Fruit fly (Drosophila melanogaster) ovary, adult (tissue): ENCODE measurements around the gene C3G.

ENCODE experiments used
- CG17801 ChIP-seq: fragments of 200-800 bp; optimal IDR thresholded peaks from 2 replicates; lab custom pipeline; 2019; ENCODE audit warnings: missing biosample characterization, mild to moderate bottlenecking, missing genetic modification characterization, moderate library complexity; ENCODE audit not compliant: partially characterized antibody

Gene C3G

DNA sequence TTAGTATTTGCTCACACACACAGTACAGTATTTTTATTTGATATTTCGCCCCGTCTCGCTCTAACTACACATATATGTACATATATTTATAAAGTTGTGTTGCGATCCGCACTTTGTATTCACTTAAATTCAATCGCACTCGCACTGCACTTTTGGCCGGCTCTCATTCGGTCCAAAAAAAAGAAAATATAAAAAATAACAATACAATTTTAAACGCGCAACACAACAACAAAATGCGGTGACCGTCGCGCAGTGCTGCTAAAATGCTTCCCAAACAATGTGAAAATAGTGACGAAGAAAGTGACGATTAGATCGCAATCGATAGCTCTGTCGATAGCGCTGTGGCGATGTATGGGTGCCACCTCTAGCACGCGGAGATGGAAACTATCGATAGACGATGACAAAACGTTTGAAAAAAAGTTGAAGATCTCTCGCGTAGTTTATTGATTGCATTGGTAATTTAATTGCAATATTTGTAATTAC is at the start of gene C3G, which contains the start of gene pod1:
Gene C3G, minus strand, starts transcription at position 282 of the 483 bp plus-strand sequence.
Gene pod1, plus strand, starts transcription at position 373 of the 483 bp plus-strand sequence.
- TF ChIP-seq CG17801 (GFP tag; lab: Kevin White, UChicago): peak; percentile 59

DNA sequence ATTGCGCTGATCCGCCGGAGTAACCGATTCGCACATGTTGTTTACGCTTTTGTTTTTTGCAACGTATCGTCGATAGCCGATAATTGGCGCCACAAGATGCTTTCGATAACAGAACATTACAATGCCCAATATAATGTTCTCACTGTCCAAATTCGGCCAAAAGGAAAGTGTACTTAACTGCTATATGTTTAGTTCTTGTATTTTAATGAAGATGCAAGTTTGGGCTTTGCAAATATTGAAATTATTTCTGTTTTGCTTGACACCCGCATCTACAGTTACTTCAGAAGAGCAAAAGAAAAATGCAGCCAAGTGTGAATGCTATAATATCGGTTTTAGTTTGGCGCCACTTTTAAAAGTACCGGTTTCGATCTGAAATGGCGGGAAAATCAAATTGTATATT is 49.2 kb upstream of the C3G start:
- TF ChIP-seq CG17801 (GFP tag; lab: Kevin White, UChicago): peak; percentile 93

DNA sequence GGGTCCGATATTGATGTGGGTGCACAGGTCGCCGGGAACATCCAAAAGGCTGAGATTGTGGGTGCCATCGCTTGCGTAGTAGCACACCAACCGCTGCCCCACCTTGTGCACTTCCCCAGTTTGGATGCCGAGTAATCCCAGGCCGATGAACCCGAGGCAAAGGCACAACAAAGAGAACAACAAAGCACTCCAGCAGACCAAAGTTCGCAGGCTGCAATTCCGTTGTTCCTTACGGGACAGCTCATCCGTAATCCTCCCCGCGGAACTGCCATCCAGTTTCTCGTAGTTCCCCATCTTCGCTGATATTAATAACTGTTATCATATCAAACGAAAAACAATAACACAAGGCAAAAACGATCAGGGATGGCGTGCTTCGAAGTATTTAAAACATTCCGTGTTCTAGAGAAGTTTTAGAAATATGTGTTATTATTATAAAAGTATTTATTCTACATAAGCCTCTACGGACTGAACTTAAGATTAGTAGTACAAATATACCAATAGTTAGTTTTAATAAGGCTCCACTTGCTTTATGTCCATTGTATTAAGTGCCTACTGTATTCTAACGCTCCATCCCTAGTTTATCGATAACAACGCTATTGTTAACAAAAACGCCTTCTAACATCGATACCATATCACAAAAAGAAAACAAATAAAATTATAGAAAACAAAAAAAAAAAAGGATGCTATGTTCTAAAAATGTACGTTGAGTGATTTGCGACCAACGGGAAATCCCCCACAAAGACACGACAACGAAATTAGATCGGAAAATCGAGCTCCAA is 46.0 kb upstream of the C3G start, which contains the start of the genes Cht11 and CG4558:
Gene Cht11, minus strand, starts transcription at position 340 of the 779 bp plus-strand sequence.
Gene CG4558, plus strand, starts transcription at position 593 of the 779 bp plus-strand sequence.
- peak; percentile 97 for TF ChIP-seq CG17801 (GFP tag; lab: Kevin White, UChicago)

dm6 chrX:6843841-6844440 is 40.5 kb upstream of the C3G start, which contains the start of the genes CG14435 and Tmf:
Gene CG14435 (minus strand): TSS chrX:6843921.
Gene Tmf (plus strand): TSS chrX:6844341.
- TF ChIP-seq CG17801 (GFP tag; lab: Kevin White, UChicago): peak; percentile 86

DNA sequence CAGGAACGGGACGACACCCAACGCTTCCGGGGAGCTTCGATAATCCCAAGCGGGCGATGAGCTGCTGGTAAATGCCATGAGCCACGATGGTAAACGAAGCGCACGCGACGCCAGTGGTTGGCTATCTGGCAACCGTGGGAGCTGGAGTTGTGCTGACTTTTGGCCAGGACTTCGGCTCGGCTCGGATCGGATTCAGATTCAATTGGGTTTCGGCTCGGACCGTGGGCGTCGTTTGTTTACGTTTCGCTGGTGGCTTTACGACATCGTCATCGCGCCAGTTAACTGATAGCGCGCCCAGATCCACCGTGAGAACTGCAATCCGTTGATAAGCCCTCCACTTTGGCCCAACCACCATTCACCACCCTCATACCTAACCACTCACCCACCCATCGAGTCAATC is 29.2 kb upstream of the C3G start, which contains the start of gene mAChR-C:
Gene mAChR-C, minus strand, starts transcription at position 101 of the 400 bp plus-strand sequence.
- TF ChIP-seq CG17801 (GFP tag; lab: Kevin White, UChicago): no peak

dm6 chrX:6824203-6824602 is 20.8 kb upstream of the C3G start, which contains the start of gene nonC:
Gene nonC (plus strand): TSS chrX:6824496.
- TF ChIP-seq CG17801 (GFP tag; lab: Kevin White, UChicago): peak; percentile 57

- TF ChIP-seq CG17801 (GFP tag; lab: Kevin White, UChicago): no peak
Observed at dm6 chrX:6822904-6823303, 19.5 kb upstream of the C3G start, which contains the start of gene Atx-1. Gene Atx-1 (plus strand): TSS chrX:6823204.

- peak; percentile 3 for TF ChIP-seq CG17801 (GFP tag; lab: Kevin White, UChicago)
Observed at dm6 chrX:6820703-6821102, 17.3 kb upstream of the C3G start, which contains the start of the genes Nf-YC and xit. Gene Nf-YC (minus strand): TSS chrX:6820919. Gene xit (plus strand): TSS chrX:6821016.

DNA sequence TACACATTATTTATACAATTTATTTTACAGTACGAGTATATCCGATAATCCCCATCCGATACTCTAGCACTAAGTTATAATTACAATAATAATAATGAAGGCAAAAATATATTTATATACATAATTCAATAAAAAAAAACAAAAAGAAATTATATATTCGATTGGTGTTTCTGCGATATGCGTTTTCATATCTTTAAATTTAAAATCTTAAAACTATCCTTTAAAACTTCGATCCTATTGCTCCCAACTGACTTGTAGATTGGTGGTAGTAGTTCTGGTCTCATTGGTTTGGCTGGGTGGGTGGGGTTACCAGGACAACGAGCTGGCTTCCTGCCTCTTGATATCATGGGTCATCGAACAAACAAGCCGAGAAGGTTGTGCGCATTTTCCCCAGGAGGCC is 10.3 kb upstream of the C3G start, which contains the start of gene iav:
Gene iav, plus strand, starts transcription at position 301 of the 400 bp plus-strand sequence.
- no peak for TF ChIP-seq CG17801 (GFP tag; lab: Kevin White, UChicago)

- TF ChIP-seq CG17801 (GFP tag; lab: Kevin White, UChicago): no peak
Observed at dm6 chrX:6805404-6805803, 2.0 kb upstream of the C3G start.

- peak; percentile 80 for TF ChIP-seq CG17801 (GFP tag; lab: Kevin White, UChicago)
Observed at dm6 chrX:6804485-6805295, 1.3 kb upstream of the C3G start.

- TF ChIP-seq CG17801 (GFP tag; lab: Kevin White, UChicago): no peak
Observed at dm6 chrX:6803880-6804484, 589 bp upstream of the C3G start.

DNA sequence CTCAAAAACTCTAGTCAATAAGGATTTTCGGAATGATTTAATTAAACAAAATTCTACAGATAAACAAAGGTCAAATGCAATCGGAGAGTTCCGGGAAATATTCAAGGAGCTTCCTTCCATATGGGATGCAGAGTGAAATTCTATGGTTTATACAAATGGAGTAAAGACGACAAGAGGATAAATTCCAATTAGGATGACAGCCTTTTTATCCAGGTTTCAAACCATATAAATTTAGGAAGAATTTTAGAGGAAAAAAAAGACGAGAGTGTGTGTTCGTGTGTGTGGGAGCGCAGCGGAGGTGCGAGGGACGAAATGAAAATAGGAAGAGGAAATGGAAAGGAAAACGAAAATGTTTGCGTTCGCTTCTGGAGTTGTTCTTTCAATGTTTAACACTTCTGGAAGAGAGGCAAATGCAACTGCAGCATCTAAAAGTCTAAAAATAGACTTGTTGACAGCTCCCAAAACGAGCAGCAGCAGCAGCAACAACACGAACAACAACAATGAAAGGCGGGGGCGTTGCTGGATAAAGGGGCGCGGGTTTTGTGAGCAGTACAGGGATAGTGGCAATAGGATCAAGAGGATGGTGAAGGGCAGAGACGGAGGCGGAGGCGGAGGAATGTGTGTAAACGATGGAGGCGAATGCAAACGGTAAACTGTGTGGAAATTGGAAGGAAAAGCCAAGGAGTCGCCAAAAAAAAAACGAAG is 865 bp downstream of the C3G start:
- TF ChIP-seq CG17801 (GFP tag; lab: Kevin White, UChicago): no peak
